Fruit fly (Drosophila melanogaster): ENCODE results near the gene hth.

hth gene

DNA sequence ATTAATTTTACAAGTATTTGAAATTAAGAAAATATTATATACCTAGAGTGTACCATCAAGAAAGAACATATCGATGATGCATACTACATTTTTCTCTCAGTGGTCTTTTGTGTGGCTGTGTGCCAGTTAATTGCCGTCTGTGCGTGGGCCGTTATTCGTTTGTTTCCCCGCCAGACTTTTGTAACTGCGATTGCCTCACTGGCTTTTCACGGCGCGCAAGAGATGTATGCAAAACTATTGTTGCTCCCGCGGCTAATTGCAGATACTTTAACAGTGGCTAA is 42.3 kb upstream of the hth start (continued):
- no peak for TF ChIP-seq emc (GFP tag; optimal IDR thresholded peaks at IDR 0.05)
- no peak for TF ChIP-seq CG9797 (GFP tag; optimal IDR thresholded peaks at IDR 0.05)
- no peak for TF ChIP-seq pum (GFP tag; optimal IDR thresholded peaks at IDR 0.05)
- peak; percentile 34; the same call in 1 of the 3 replicates for TF ChIP-seq CG11093 (GFP tag; IDR thresholded peaks at IDR 0.05)
- no peak for TF ChIP-seq shn (GFP tag; optimal IDR thresholded peaks at IDR 0.05)
- TF ChIP-seq CG16779 (GFP tag; IDR thresholded peaks at IDR 0.05): peak; percentile 58; the same call in 1 of the 2 replicates
- TF ChIP-seq Doc2 (GFP tag; IDR thresholded peaks at IDR 0.05): no peak
- TF ChIP-seq crp (GFP tag; optimal IDR thresholded peaks at IDR 0.05): no peak
- TF ChIP-seq Elba2 (GFP tag; optimal IDR thresholded peaks at IDR 0.05): no peak
- no peak for TF ChIP-seq CG6813 (GFP tag; optimal IDR thresholded peaks at IDR 0.05)
- peak; percentile 37; the same call in 1 of the 3 replicates for TF ChIP-seq CG34422 (GFP tag; IDR thresholded peaks at IDR 0.05)
- peak; percentile 49 for TF ChIP-seq Spps (tag; optimal IDR thresholded peaks at IDR 0.05)
- TF ChIP-seq CG31365 (tag; optimal IDR thresholded peaks at IDR 0.05): peak; percentile 13
- TF ChIP-seq CG9932 (GFP tag; IDR thresholded peaks at IDR 0.05): peak; percentile 35
- peak; percentile 75 for TF ChIP-seq Mrtf (GFP tag; IDR thresholded peaks at IDR 0.05)
- no peak for TF ChIP-seq Oaz (GFP tag; IDR thresholded peaks at IDR 0.05)
- no peak for TF ChIP-seq CG12155 (GFP tag; optimal IDR thresholded peaks at IDR 0.05)
- TF ChIP-seq CG16815 (GFP tag; optimal IDR thresholded peaks at IDR 0.05): no peak
- TF ChIP-seq CG6272 (GFP tag; IDR thresholded peaks at IDR 0.05): peak; percentile 32; the same call in 1 of the 2 replicates
- TF ChIP-seq CG17802 (tag; optimal IDR thresholded peaks at IDR 0.05): no peak
- no peak for TF ChIP-seq CG18619 (GFP tag; optimal IDR thresholded peaks at IDR 0.05)
- no peak for TF ChIP-seq CG33213 (GFP tag; optimal IDR thresholded peaks at IDR 0.05)
- TF ChIP-seq fd64A (GFP tag; optimal IDR thresholded peaks at IDR 0.05): no peak
- no peak for TF ChIP-seq CkIIα-i1 (GFP tag; IDR thresholded peaks at IDR 0.05)
- TF ChIP-seq Meics (GFP tag; optimal IDR thresholded peaks at IDR 0.05): no peak
- peak; percentile 4; the same call in 1 of the 2 replicates for TF ChIP-seq CG9215 (GFP tag; IDR thresholded peaks at IDR 0.05)
- no peak for TF ChIP-seq ems (GFP tag; optimal IDR thresholded peaks at IDR 0.05)
- no peak for TF ChIP-seq D19B (GFP tag; optimal IDR thresholded peaks at IDR 0.05)
- TF ChIP-seq NfI (GFP tag; optimal IDR thresholded peaks at IDR 0.05): peak; percentile 25
- no peak for TF ChIP-seq ara (GFP tag; IDR thresholded peaks at IDR 0.05)
- TF ChIP-seq Awh (GFP tag; IDR thresholded peaks at IDR 0.05): peak; percentile 93
- TF ChIP-seq CG8388 (GFP tag; optimal IDR thresholded peaks at IDR 0.05): peak; percentile 48
- peak; percentile 50 for TF ChIP-seq CG4730 (GFP tag; IDR thresholded peaks at IDR 0.05)
- TF ChIP-seq CG4617 (GFP tag; optimal IDR thresholded peaks at IDR 0.05; ENCODE audit: borderline replicate concordance): no peak
- TF ChIP-seq Six4 (GFP tag; optimal IDR thresholded peaks at IDR 0.05): no peak
- TF ChIP-seq CG15073 (GFP tag; optimal IDR thresholded peaks at IDR 0.05): no peak
- TF ChIP-seq crc (GFP tag; optimal IDR thresholded peaks at IDR 0.05): no peak
- no peak for TF ChIP-seq CG2116 (GFP tag; optimal IDR thresholded peaks at IDR 0.05)
- peak; percentile 44 for TF ChIP-seq CG15269 (tag; optimal IDR thresholded peaks at IDR 0.05)
- no peak for TF ChIP-seq CG13296 (GFP tag; optimal IDR thresholded peaks at IDR 0.05)
- TF ChIP-seq CG30431 (GFP tag; optimal IDR thresholded peaks at IDR 0.05): peak; percentile 62
- no peak for TF ChIP-seq nmo (GFP tag; optimal IDR thresholded peaks at IDR 0.05)
- TF ChIP-seq pros (GFP tag; optimal IDR thresholded peaks at IDR 0.05): no peak
- TF ChIP-seq CG2889 (GFP tag; IDR thresholded peaks at IDR 0.05): peak; percentile 38; the same call in 1 of the 3 replicates
- peak; percentile 56 for TF ChIP-seq sob (GFP tag; IDR thresholded peaks at IDR 0.05)
- no peak for TF ChIP-seq eve (GFP tag; optimal IDR thresholded peaks at IDR 0.05)
- peak; percentile 75; the same call in 1 of the 3 replicates for TF ChIP-seq sr (GFP tag; IDR thresholded peaks at IDR 0.05)
- TF ChIP-seq Fer1 (GFP tag; optimal IDR thresholded peaks at IDR 0.05): no peak
- TF ChIP-seq CG1529 (GFP tag; optimal IDR thresholded peaks at IDR 0.05): no peak
- TF ChIP-seq gt (GFP tag; IDR thresholded peaks at IDR 0.05): no peak
- peak; percentile 52 for TF ChIP-seq wor (GFP tag; IDR thresholded peaks at IDR 0.05)
- no peak for TF ChIP-seq CG13287 (GFP tag; IDR thresholded peaks at IDR 0.05; ENCODE audit: partially characterized antibody)
- TF ChIP-seq MBD-R2 (GFP tag; IDR thresholded peaks at IDR 0.05): no peak

All from whole organism, embryonic.